Fruit fly (Drosophila melanogaster) whole organism, embryonic: ENCODE data around the gene unc-119.
A peak's percentile ranks its signal among the peaks of the same experiment; 100 is the strongest.

Source experiments
- Bgb ChIP-seq: fragments of 200-800 bp; sonication (Bioruptor generic); IDR thresholded peaks from 2 replicates; pipeline ENCODE4 v1.3.6; 2022; ENCODE audit warnings: missing biosample characterization, missing genetic modification characterization; ENCODE audit not compliant: partially characterized antibody
- Blimp-1 ChIP-seq: fragments of 200-800 bp; sonication (Bioruptor generic); optimal IDR thresholded peaks from 3 replicates; lab custom pipeline; 2018; ENCODE audit warnings: missing biosample characterization, missing genetic modification characterization, mild to moderate bottlenecking, moderate library complexity, missing genetic modification reagents
- CG11723 ChIP-seq: fragments of 200-800 bp; sonication (Bioruptor generic); optimal IDR thresholded peaks from 2 replicates; lab custom pipeline; 2017; ENCODE audit warnings: missing biosample characterization, mild to moderate bottlenecking, missing genetic modification characterization
- CG12391 ChIP-seq: fragments of 200-800 bp; sonication (Bioruptor generic); optimal IDR thresholded peaks from 3 replicates; lab custom pipeline; 2018; ENCODE audit warnings: missing biosample characterization, mild to moderate bottlenecking, missing genetic modification characterization, moderate library complexity
- CG16863 ChIP-seq: fragments of 200-800 bp; sonication (Bioruptor generic); optimal IDR thresholded peaks from 3 replicates; lab custom pipeline; 2016; ENCODE audit warnings: missing biosample characterization, missing genetic modification characterization
- CG17385 ChIP-seq: fragments of 200-800 bp; sonication (Bioruptor generic); optimal IDR thresholded peaks from 3 replicates; lab custom pipeline; 2018; ENCODE audit warnings: missing biosample characterization, mild to moderate bottlenecking, missing genetic modification characterization
- CG17802 ChIP-seq: fragments of 200-800 bp; sonication (Bioruptor generic); optimal IDR thresholded peaks from 2 replicates; lab custom pipeline; 2018; ENCODE audit warnings: missing biosample characterization, mild to moderate bottlenecking, missing genetic modification characterization, moderate library complexity
- CG2199 ChIP-seq: fragments of 200-800 bp; sonication (Bioruptor generic); IDR thresholded peaks from 3 replicates; pipeline ENCODE4 v1.3.6; 2022; ENCODE audit warnings: missing biosample characterization, missing genetic modification characterization
- CG2678 ChIP-seq: fragments of 200-800 bp; sonication (Bioruptor generic); optimal IDR thresholded peaks from 3 replicates; lab custom pipeline; 2019; ENCODE audit warnings: missing biosample characterization, mild to moderate bottlenecking, missing genetic modification characterization, moderate library complexity
- CG30403 ChIP-seq: fragments of 200-800 bp; sonication (Bioruptor generic); optimal IDR thresholded peaks from 3 replicates; lab custom pipeline; 2016; ENCODE audit warnings: missing biosample characterization, missing genetic modification characterization
- CG30431 ChIP-seq: fragments of 200-800 bp; sonication (Bioruptor generic); optimal IDR thresholded peaks from 2 replicates; lab custom pipeline; 2017; ENCODE audit warnings: missing biosample characterization, missing genetic modification characterization
- CG42726 ChIP-seq: fragments of 200-800 bp; sonication (Bioruptor generic); IDR thresholded peaks from 2 replicates; pipeline ENCODE4 v1.3.6; 2022; ENCODE audit warnings: missing biosample characterization, missing genetic modification characterization; ENCODE audit not compliant: partially characterized antibody
- CG7745 ChIP-seq: fragments of 200-800 bp; sonication (Bioruptor generic); optimal IDR thresholded peaks from 2 replicates; lab custom pipeline; 2018; ENCODE audit warnings: missing biosample characterization, mild to moderate bottlenecking, missing genetic modification characterization, moderate library complexity
- CTCF ChIP-seq: fragments of 200-800 bp; sonication (Bioruptor generic); optimal IDR thresholded peaks from 2 replicates; lab custom pipeline; 2017; ENCODE audit warnings: missing biosample characterization, mild to moderate bottlenecking, missing genetic modification characterization, moderate library complexity
- Dbx ChIP-seq: fragments of 200-800 bp; sonication (Bioruptor generic); IDR thresholded peaks from 3 replicates; pipeline ENCODE4 v1.3.6; 2022; ENCODE audit warnings: missing biosample characterization, missing genetic modification characterization
- Deaf1 ChIP-seq: fragments of 200-800 bp; optimal IDR thresholded peaks from 3 replicates; lab custom pipeline; 2019; ENCODE audit warnings: missing biosample characterization, mild to moderate bottlenecking, missing genetic modification characterization, moderate library complexity
- H2.0 ChIP-seq: fragments of 200-800 bp; sonication (Bioruptor generic); IDR thresholded peaks from 2 replicates; pipeline ENCODE4 v1.3.6; 2022; ENCODE audit warnings: missing biosample characterization, missing genetic modification characterization
- HLH3B ChIP-seq: fragments of 200-800 bp; sonication (Bioruptor generic); IDR thresholded peaks from 2 replicates; pipeline ENCODE4 v1.3.6; 2022; ENCODE audit warnings: missing biosample characterization, missing genetic modification characterization
- Hr39 ChIP-seq: fragments of >200 bp; optimal IDR thresholded peaks from 2 replicates; lab custom pipeline; 2017
- Mes4 ChIP-seq: fragments of 200-800 bp; sonication (Bioruptor generic); optimal IDR thresholded peaks from 2 replicates; lab custom pipeline; 2016; ENCODE audit warnings: missing biosample characterization, missing genetic modification characterization
- ara ChIP-seq: fragments of 200-800 bp; sonication (Bioruptor generic); IDR thresholded peaks from 2 replicates; pipeline ENCODE4 v1.3.6; 2022; ENCODE audit warnings: missing biosample characterization, missing genetic modification characterization
- bbx ChIP-seq: fragments of 200-800 bp; sonication (Bioruptor generic); IDR thresholded peaks from 2 replicates; pipeline ENCODE4 v1.3.6; 2022; ENCODE audit warnings: missing biosample characterization, missing genetic modification characterization; ENCODE audit not compliant: partially characterized antibody
- caup ChIP-seq: fragments of 200-800 bp; sonication (Bioruptor generic); optimal IDR thresholded peaks from 3 replicates; lab custom pipeline; 2017; ENCODE audit warnings: missing biosample characterization, mild to moderate bottlenecking, missing genetic modification characterization, moderate library complexity; ENCODE audit not compliant: severe bottlenecking
- dmrt11E ChIP-seq: fragments of 200-800 bp; sonication (Bioruptor generic); optimal IDR thresholded peaks from 3 replicates; lab custom pipeline; 2018; ENCODE audit warnings: missing biosample characterization, mild to moderate bottlenecking, missing genetic modification characterization, moderate library complexity
- dmrt99B ChIP-seq: fragments of 200-800 bp; sonication (Bioruptor generic); optimal IDR thresholded peaks from 2 replicates; lab custom pipeline; 2018; ENCODE audit warnings: missing biosample characterization, mild to moderate bottlenecking, missing genetic modification characterization, moderate library complexity
- dysf ChIP-seq: fragments of 200-800 bp; sonication (Bioruptor generic); IDR thresholded peaks from 3 replicates; pipeline ENCODE4 v1.3.6; 2022; ENCODE audit warnings: missing biosample characterization, missing genetic modification characterization
- grau ChIP-seq: fragments of 200-800 bp; optimal IDR thresholded peaks from 3 replicates; lab custom pipeline; 2019; ENCODE audit warnings: missing biosample characterization, mild to moderate bottlenecking, missing genetic modification characterization, moderate library complexity
- gsb ChIP-seq: fragments of 200-800 bp; sonication (Bioruptor generic); IDR thresholded peaks from 2 replicates; pipeline ENCODE4 v1.3.6; 2022; ENCODE audit warnings: missing biosample characterization, missing genetic modification characterization
- hkb ChIP-seq, 2 experiments: fragments of 200-800 bp in 1 of 2; fragments of >200 bp in 1 of 2; sonication (Bioruptor generic) in 1 of 2; IDR thresholded peaks in 1 of 2; optimal IDR thresholded peaks in 1 of 2; 2 replicates each; pipeline versions ENCODE4 v1.3.6 to Lab custom; 2017 to 2022; ENCODE audit warnings: missing biosample characterization in 1 of 2, missing genetic modification characterization in 1 of 2
- knrl ChIP-seq: fragments of 200-800 bp; sonication (Bioruptor generic); IDR thresholded peaks from 3 replicates; pipeline ENCODE4 v1.3.6; 2022; ENCODE audit warnings: missing biosample characterization, missing genetic modification characterization; ENCODE audit not compliant: partially characterized antibody
- lab ChIP-seq: fragments of 200-800 bp; sonication (Bioruptor generic); optimal IDR thresholded peaks from 3 replicates; lab custom pipeline; 2017; ENCODE audit warnings: missing biosample characterization, missing genetic modification characterization, mild to moderate bottlenecking, moderate library complexity, missing genetic modification reagents
- mld ChIP-seq: fragments of 200-800 bp; sonication (Bioruptor generic); IDR thresholded peaks from 3 replicates; pipeline ENCODE4 v1.3.6; 2022; ENCODE audit warnings: missing biosample characterization, missing genetic modification characterization; ENCODE audit not compliant: partially characterized antibody
- p53 ChIP-seq: fragments of 200-800 bp; sonication (Bioruptor generic); optimal IDR thresholded peaks from 2 replicates; lab custom pipeline; 2016; ENCODE audit warnings: missing biosample characterization, missing genetic modification characterization
- pan ChIP-seq, 4 experiments: fragments of >200 bp in 3 of 4; fragments of 200-800 bp in 1 of 4; sonication (Bioruptor generic) in 1 of 4; optimal IDR thresholded peaks in 3 of 4; IDR thresholded peaks in 1 of 4; 2 replicates each; pipeline versions ENCODE4 v1.3.6 to Lab custom; 2017 to 2022; ENCODE audit warnings: missing biosample characterization in 2 of 4, missing genetic modification characterization in 2 of 4, mixed read lengths in 1 of 4
- pita ChIP-seq: fragments of 200-800 bp; sonication (Bioruptor generic); optimal IDR thresholded peaks from 2 replicates; lab custom pipeline; 2017; ENCODE audit warnings: missing biosample characterization, mild to moderate bottlenecking, missing genetic modification characterization
- prd ChIP-seq, 3 experiments: fragments of >200 bp in 2 of 3; fragments of 200-800 bp in 1 of 3; sonication (Bioruptor generic) in 1 of 3; optimal IDR thresholded peaks in 2 of 3; IDR thresholded peaks in 1 of 3; 2 replicates in 2 of 3; 3 replicates in 1 of 3; pipeline versions ENCODE4 v1.3.6 to Lab custom; 2017 to 2022; ENCODE audit warnings: missing biosample characterization in 1 of 3, missing genetic modification characterization in 1 of 3
- row ChIP-seq: fragments of 200-800 bp; sonication (Bioruptor generic); IDR thresholded peaks from 3 replicates; pipeline ENCODE4 v1.3.6; 2022; ENCODE audit warnings: missing biosample characterization, missing genetic modification characterization
- tgo ChIP-seq: fragments of 200-800 bp; sonication (Bioruptor generic); IDR thresholded peaks from 3 replicates; pipeline ENCODE4 v1.3.6; 2022; ENCODE audit warnings: missing biosample characterization, missing genetic modification characterization
- trem ChIP-seq: fragments of 200-800 bp; optimal IDR thresholded peaks from 3 replicates; lab custom pipeline; 2019; ENCODE audit warnings: missing biosample characterization, mild to moderate bottlenecking, missing genetic modification characterization, moderate library complexity
- unc-4 ChIP-seq: fragments of 200-800 bp; sonication (Bioruptor generic); IDR thresholded peaks from 2 replicates; pipeline ENCODE4 v1.3.6; 2022; ENCODE audit warnings: missing biosample characterization, missing genetic modification characterization; ENCODE audit not compliant: partially characterized antibody
- vfl ChIP-seq: fragments of 200-800 bp; sonication (Bioruptor generic); optimal IDR thresholded peaks from 2 replicates; lab custom pipeline; 2016; ENCODE audit warnings: missing biosample characterization, missing genetic modification characterization
- vvl ChIP-seq: fragments of 200-800 bp; sonication (Bioruptor generic); IDR thresholded peaks from 2 replicates; pipeline ENCODE4 v1.3.6; 2022; ENCODE audit warnings: missing biosample characterization, missing genetic modification characterization

unc-119 gene

DNA sequence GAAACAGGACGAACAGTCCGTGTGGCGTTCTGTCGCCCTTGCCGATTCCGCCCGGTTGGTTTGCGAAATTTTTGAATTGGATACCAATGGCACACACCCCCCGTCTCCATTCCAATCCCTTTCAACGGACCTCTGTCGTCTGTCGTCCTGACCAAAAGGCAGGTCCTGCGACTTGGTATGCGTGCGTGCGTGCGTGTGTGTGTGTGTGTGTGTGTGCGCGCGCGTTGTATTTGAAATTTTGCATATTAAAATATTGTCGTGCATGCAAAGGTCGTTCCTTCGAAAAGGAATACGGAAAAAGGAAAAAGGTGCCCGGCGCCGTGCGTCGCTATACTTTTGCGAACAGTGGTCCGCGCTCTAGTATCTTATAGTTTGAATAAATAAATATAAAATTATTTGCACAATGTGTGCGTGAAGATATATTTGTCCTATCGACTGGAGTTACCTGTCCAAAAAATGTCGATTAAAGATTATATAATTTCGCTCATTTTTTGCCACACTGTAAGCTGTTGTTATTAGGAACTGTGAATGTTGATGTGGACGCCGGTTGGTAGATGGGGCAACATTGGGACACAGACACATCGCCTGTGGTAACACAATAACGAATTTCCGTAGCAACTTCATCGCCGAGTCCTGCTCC lies 19.6 kb downstream of the unc-119 start (continued):
- TF ChIP-seq CG12391 (tag; lab: Kevin White, UChicago) (peak; percentile 11), HLH3B (peak; percentile 31; the same call in 1 of the 2 replicates), CG2199 (GFP tag; lab: Robert Waterston, UW) (no peak), CG42726 (GFP tag; lab: Robert Waterston, UW) (no peak), vvl (GFP tag; lab: Robert Waterston, UW) (0 out of 2 replicates have a peak, but pooled peaks have one; percentile 33), CG17802 (no peak), lab (peak; percentile 37), Dbx (0 out of 3 replicates have a peak, but pooled peaks have one; percentile 19), dmrt11E (tag; lab: Kevin White, UChicago) (peak; percentile 6), CTCF (GFP tag; lab: Kevin White, UChicago) (no peak), Bgb (GFP tag; lab: Robert Waterston, UW) (no peak), Mes4 (GFP tag; lab: Kevin White, UChicago) (no peak), tgo (GFP tag; lab: Robert Waterston, UW) (0 out of 3 replicates have a peak, but pooled peaks have one; percentile 34), bbx (GFP tag; lab: Robert Waterston, UW) (no peak), p53 (GFP tag; lab: Kevin White, UChicago) (no peak), CG2678 (tag; lab: Kevin White, UChicago) (peak; percentile 34), Hr39 (lab: Kevin White, UChicago) (peak; percentile 96), knrl (no peak), prd (optimal IDR thresholded peaks at IDR 0.05; lab: Kevin White, UChicago) (no peak), prd (GFP tag; IDR thresholded peaks at IDR 0.05; lab: Robert Waterston, UW) (peak; percentile 58; the same call in 2 of the 3 replicates), Blimp-1 (GFP tag; lab: Kevin White, UChicago) (no peak), grau (tag; lab: Kevin White, UChicago) (peak; percentile 21), ara (peak; percentile 18; the same call in 1 of the 2 replicates), CG17385 (GFP tag; lab: Kevin White, UChicago) (no peak), CG16863 (no peak), hkb (optimal IDR thresholded peaks at IDR 0.05; lab: Kevin White, UChicago) (no peak), hkb (GFP tag; IDR thresholded peaks at IDR 0.05; lab: Robert Waterston, UW) (0 out of 2 replicates have a peak, but pooled peaks have one; percentile 10), unc-4 (GFP tag; lab: Robert Waterston, UW) (no peak), row (GFP tag; lab: Robert Waterston, UW) (peak; percentile 47; the same call in 1 of the 3 replicates), caup (GFP tag; lab: Kevin White, UChicago) (no peak), Deaf1 (tag; lab: Kevin White, UChicago) (no peak), CG11723 (GFP tag; lab: Kevin White, UChicago) (no peak), dysf (GFP tag; lab: Robert Waterston, UW) (0 out of 3 replicates have a peak, but pooled peaks have one; percentile 45), dmrt99B (tag; lab: Kevin White, UChicago) (peak; percentile 26), gsb (no peak), vfl (no peak), H2.0 (no peak), pita (GFP tag; lab: Kevin White, UChicago) (no peak), CG7745 (no peak), mld (GFP tag; lab: Robert Waterston, UW) (no peak), pan (optimal IDR thresholded peaks at IDR 0.05; lab: Kevin White, UChicago) (no peak), pan (GFP tag; optimal IDR thresholded peaks at IDR 0.05 in 1 of 2, IDR thresholded peaks at IDR 0.05 in 1 of 2) (peak in 1 of 2 experiments; percentile 28), trem (no peak), CG30431 (GFP tag; lab: Kevin White, UChicago) (no peak), CG30403 (GFP tag; lab: Kevin White, UChicago) (no peak)
